Fruit fly (Drosophila melanogaster) whole organism, embryonic: ENCODE data around the gene tho2.

Source experiments
- C15 ChIP-seq: fragments of 200-800 bp; sonication (Bioruptor generic); IDR thresholded peaks from 3 replicates; pipeline ENCODE4 v1.3.6; 2022; ENCODE audit warnings: missing biosample characterization, missing genetic modification characterization
- CG10543 ChIP-seq: fragments of 200-800 bp; sonication (Bioruptor generic); optimal IDR thresholded peaks from 3 replicates; lab custom pipeline; 2017; ENCODE audit warnings: missing biosample characterization, mild to moderate bottlenecking, missing genetic modification characterization, moderate library complexity
- CG11504 ChIP-seq: fragments of 200-800 bp; sonication (Bioruptor generic); optimal IDR thresholded peaks from 3 replicates; lab custom pipeline; 2019; ENCODE audit warnings: missing biosample characterization, mild to moderate bottlenecking, missing genetic modification characterization, moderate library complexity
- CG11696 ChIP-seq: fragments of 200-800 bp; sonication (Bioruptor generic); IDR thresholded peaks from 2 replicates; pipeline ENCODE4 v1.3.6; 2022; ENCODE audit warnings: missing biosample characterization, missing genetic modification characterization
- CG1233 ChIP-seq: fragments of 200-800 bp; sonication (Bioruptor generic); optimal IDR thresholded peaks from 4 replicates; lab custom pipeline; 2018; ENCODE audit warnings: missing biosample characterization, mild to moderate bottlenecking, missing genetic modification characterization
- CG12391 ChIP-seq: fragments of 200-800 bp; sonication (Bioruptor generic); optimal IDR thresholded peaks from 3 replicates; lab custom pipeline; 2018; ENCODE audit warnings: missing biosample characterization, mild to moderate bottlenecking, missing genetic modification characterization, moderate library complexity
- CG14441 ChIP-seq: fragments of 200-800 bp; sonication (Bioruptor generic); IDR thresholded peaks from 2 replicates; pipeline ENCODE4 v1.3.6; 2022; ENCODE audit warnings: missing biosample characterization, missing genetic modification characterization
- CG14965 ChIP-seq: fragments of 200-800 bp; sonication (Bioruptor generic); optimal IDR thresholded peaks from 2 replicates; lab custom pipeline; 2016; ENCODE audit warnings: missing biosample characterization, missing genetic modification characterization, borderline replicate concordance
- CG17359 ChIP-seq: fragments of 200-800 bp; sonication (Bioruptor generic); optimal IDR thresholded peaks from 3 replicates; lab custom pipeline; 2018; ENCODE audit warnings: missing biosample characterization, mild to moderate bottlenecking, missing genetic modification characterization, moderate library complexity
- CG17802 ChIP-seq: fragments of 200-800 bp; sonication (Bioruptor generic); optimal IDR thresholded peaks from 2 replicates; lab custom pipeline; 2018; ENCODE audit warnings: missing biosample characterization, mild to moderate bottlenecking, missing genetic modification characterization, moderate library complexity
- CG18262 ChIP-seq: fragments of 200-800 bp; optimal IDR thresholded peaks from 3 replicates; lab custom pipeline; 2019; ENCODE audit warnings: missing biosample characterization, mild to moderate bottlenecking, missing genetic modification characterization, moderate library complexity
- CG1832 ChIP-seq: fragments of 200-800 bp; sonication (Bioruptor generic); optimal IDR thresholded peaks from 2 replicates; lab custom pipeline; 2017; ENCODE audit warnings: missing biosample characterization, mild to moderate bottlenecking, missing genetic modification characterization, inconsistent platforms
- CG2202 ChIP-seq: fragments of 200-800 bp; sonication (Bioruptor generic); optimal IDR thresholded peaks from 2 replicates; lab custom pipeline; 2018; ENCODE audit warnings: missing biosample characterization, mild to moderate bottlenecking, missing genetic modification characterization
- CG32772 ChIP-seq: fragments of 200-800 bp; sonication (Bioruptor generic); IDR thresholded peaks from 2 replicates; pipeline ENCODE4 v1.3.6; 2022; ENCODE audit warnings: missing biosample characterization, missing genetic modification characterization
- CG4707 ChIP-seq: fragments of 200-800 bp; sonication (Bioruptor generic); optimal IDR thresholded peaks from 2 replicates; lab custom pipeline; 2018; ENCODE audit warnings: missing biosample characterization, mild to moderate bottlenecking, missing genetic modification characterization, moderate library complexity
- CG7839 ChIP-seq: fragments of 200-800 bp; sonication (Bioruptor generic); optimal IDR thresholded peaks from 3 replicates; lab custom pipeline; 2018; ENCODE audit warnings: missing biosample characterization, mild to moderate bottlenecking, missing genetic modification characterization, moderate library complexity
- D19B ChIP-seq: fragments of 200-800 bp; sonication (Bioruptor generic); optimal IDR thresholded peaks from 2 replicates; lab custom pipeline; 2017; ENCODE audit warnings: missing biosample characterization, mild to moderate bottlenecking, missing genetic modification characterization
- Nf-YB ChIP-seq: fragments of 200-800 bp; sonication (Bioruptor generic); optimal IDR thresholded peaks from 3 replicates; lab custom pipeline; 2019; ENCODE audit warnings: missing biosample characterization, mild to moderate bottlenecking, missing genetic modification characterization, moderate library complexity
- NfI ChIP-seq: fragments of 200-800 bp; sonication (Bioruptor generic); optimal IDR thresholded peaks from 3 replicates; lab custom pipeline; 2018; ENCODE audit warnings: missing biosample characterization, mild to moderate bottlenecking, missing genetic modification characterization, moderate library complexity
- Side ChIP-seq: fragments of 200-800 bp; sonication (Bioruptor generic); optimal IDR thresholded peaks from 2 replicates; lab custom pipeline; 2016; ENCODE audit warnings: missing biosample characterization, missing genetic modification characterization
- Ssrp ChIP-seq: fragments of 200-800 bp; sonication (Bioruptor generic); optimal IDR thresholded peaks from 2 replicates; lab custom pipeline; 2018; ENCODE audit warnings: missing biosample characterization, mild to moderate bottlenecking, missing genetic modification characterization, moderate library complexity
- Taf1 ChIP-seq: fragments of 200-800 bp; sonication (Bioruptor generic); IDR thresholded peaks from 2 replicates; pipeline ENCODE4 v1.3.6; 2022; ENCODE audit warnings: missing biosample characterization, missing genetic modification characterization
- Trl ChIP-seq, 3 experiments: fragments of >200 bp in 2 of 3; fragments of 200-800 bp in 1 of 3; sonication (Bioruptor generic) in 1 of 3; optimal IDR thresholded peaks; 2 replicates in 1 of 3; 3 replicates in 2 of 3; lab custom pipeline; 2016 to 2017; ENCODE audit warnings: missing biosample characterization in 1 of 3, missing genetic modification characterization in 1 of 3
- Xrp1 ChIP-seq: fragments of 200-800 bp; sonication (Bioruptor generic); IDR thresholded peaks from 2 replicates; pipeline ENCODE4 v1.3.6; 2022; ENCODE audit warnings: missing biosample characterization, missing genetic modification characterization
- abd-A ChIP-seq: fragments of 200-800 bp; sonication (Bioruptor generic); optimal IDR thresholded peaks from 3 replicates; lab custom pipeline; 2019; ENCODE audit warnings: missing biosample characterization, mild to moderate bottlenecking, missing genetic modification characterization, moderate library complexity
- aop ChIP-seq: fragments of 200-800 bp; sonication (Bioruptor generic); IDR thresholded peaks from 2 replicates; pipeline ENCODE4 v1.3.6; 2022; ENCODE audit warnings: missing biosample characterization, missing genetic modification characterization
- ara ChIP-seq: fragments of 200-800 bp; sonication (Bioruptor generic); IDR thresholded peaks from 2 replicates; pipeline ENCODE4 v1.3.6; 2022; ENCODE audit warnings: missing biosample characterization, missing genetic modification characterization
- caup ChIP-seq: fragments of 200-800 bp; sonication (Bioruptor generic); optimal IDR thresholded peaks from 3 replicates; lab custom pipeline; 2017; ENCODE audit warnings: missing biosample characterization, mild to moderate bottlenecking, missing genetic modification characterization, moderate library complexity; ENCODE audit not compliant: severe bottlenecking
- cg ChIP-seq: fragments of 200-800 bp; sonication (Bioruptor generic); optimal IDR thresholded peaks from 3 replicates; lab custom pipeline; 2019; ENCODE audit warnings: missing biosample characterization, mild to moderate bottlenecking, missing genetic modification characterization, moderate library complexity
- chinmo ChIP-seq: fragments of 200-800 bp; sonication (Bioruptor generic); IDR thresholded peaks from 4 replicates; pipeline ENCODE4 v1.3.6; 2022; ENCODE audit warnings: missing biosample characterization, missing genetic modification characterization; ENCODE audit not compliant: partially characterized antibody
- crol ChIP-seq: fragments of 200-800 bp; sonication (Bioruptor generic); IDR thresholded peaks from 2 replicates; pipeline ENCODE4 v1.3.6; 2022; ENCODE audit warnings: missing biosample characterization, missing genetic modification characterization
- dmrt11E ChIP-seq: fragments of 200-800 bp; sonication (Bioruptor generic); optimal IDR thresholded peaks from 3 replicates; lab custom pipeline; 2018; ENCODE audit warnings: missing biosample characterization, mild to moderate bottlenecking, missing genetic modification characterization, moderate library complexity
- dmrt99B ChIP-seq: fragments of 200-800 bp; sonication (Bioruptor generic); optimal IDR thresholded peaks from 2 replicates; lab custom pipeline; 2018; ENCODE audit warnings: missing biosample characterization, mild to moderate bottlenecking, missing genetic modification characterization, moderate library complexity
- fd96Cb ChIP-seq: fragments of 200-800 bp; sonication (Bioruptor generic); optimal IDR thresholded peaks from 2 replicates; lab custom pipeline; 2018; ENCODE audit warnings: missing biosample characterization, mild to moderate bottlenecking, missing genetic modification characterization, moderate library complexity
- gem ChIP-seq: fragments of 200-800 bp; sonication (Bioruptor generic); optimal IDR thresholded peaks from 2 replicates; lab custom pipeline; 2019; ENCODE audit warnings: missing biosample characterization, mild to moderate bottlenecking, missing genetic modification characterization, moderate library complexity
- grn ChIP-seq: fragments of 200-800 bp; sonication (Bioruptor generic); optimal IDR thresholded peaks from 3 replicates; lab custom pipeline; 2017; ENCODE audit warnings: missing biosample characterization, missing genetic modification characterization
- inv ChIP-seq: fragments of 200-800 bp; sonication (Bioruptor generic); IDR thresholded peaks from 2 replicates; pipeline ENCODE4 v1.3.6; 2022; ENCODE audit warnings: missing biosample characterization, missing genetic modification characterization; ENCODE audit not compliant: partially characterized antibody
- jumu ChIP-seq: fragments of 200-800 bp; sonication (Bioruptor generic); optimal IDR thresholded peaks from 3 replicates; lab custom pipeline; 2016; ENCODE audit warnings: missing biosample characterization, missing genetic modification characterization
- phol ChIP-seq: fragments of 200-800 bp; sonication (Bioruptor generic); optimal IDR thresholded peaks from 3 replicates; lab custom pipeline; 2018; ENCODE audit warnings: missing biosample characterization, mild to moderate bottlenecking, missing genetic modification characterization, moderate library complexity
- pnt ChIP-seq: fragments of 200-800 bp; sonication (Bioruptor generic); optimal IDR thresholded peaks from 3 replicates; lab custom pipeline; 2016; ENCODE audit warnings: missing biosample characterization, missing genetic modification characterization
- prd ChIP-seq, 3 experiments: fragments of >200 bp in 2 of 3; fragments of 200-800 bp in 1 of 3; sonication (Bioruptor generic) in 1 of 3; optimal IDR thresholded peaks in 2 of 3; IDR thresholded peaks in 1 of 3; 2 replicates in 2 of 3; 3 replicates in 1 of 3; pipeline versions ENCODE4 v1.3.6 to Lab custom; 2017 to 2022; ENCODE audit warnings: missing biosample characterization in 1 of 3, missing genetic modification characterization in 1 of 3
- ranshi ChIP-seq: fragments of 200-800 bp; sonication (Bioruptor generic); IDR thresholded peaks from 2 replicates; pipeline ENCODE4 v1.3.6; 2022; ENCODE audit warnings: missing biosample characterization, missing genetic modification characterization
- tio ChIP-seq: fragments of 200-800 bp; sonication (Bioruptor generic); optimal IDR thresholded peaks from 2 replicates; lab custom pipeline; 2017; ENCODE audit warnings: missing biosample characterization, missing genetic modification characterization, inconsistent platforms
- twi ChIP-seq: fragments of 200-800 bp; optimal IDR thresholded peaks from 2 replicates; lab custom pipeline; 2019; ENCODE audit warnings: missing biosample characterization, mild to moderate bottlenecking, missing genetic modification characterization, moderate library complexity
- unpg ChIP-seq: fragments of 200-800 bp; sonication (Bioruptor generic); optimal IDR thresholded peaks from 3 replicates; lab custom pipeline; 2018; ENCODE audit warnings: missing biosample characterization, mild to moderate bottlenecking, missing genetic modification characterization, moderate library complexity
- vvl ChIP-seq: fragments of 200-800 bp; sonication (Bioruptor generic); IDR thresholded peaks from 2 replicates; pipeline ENCODE4 v1.3.6; 2022; ENCODE audit warnings: missing biosample characterization, missing genetic modification characterization

The tho2 gene

dm6 chr2L:2162729-2163567 lies 18.0 kb upstream of the tho2 start (continued):
- TF ChIP-seq abd-A (peak; percentile 77), crol (GFP tag; lab: Robert Waterston, UW) (peak; percentile 88), D19B (GFP tag; lab: Kevin White, UChicago) (no peak), Nf-YB (GFP tag; lab: Kevin White, UChicago) (no peak), CG17359 (tag; lab: Kevin White, UChicago) (peak; percentile 30), CG14441 (GFP tag; lab: Robert Waterston, UW) (no peak), dmrt99B (tag; lab: Kevin White, UChicago) (peak; percentile 6), CG11696 (GFP tag; lab: Robert Waterston, UW) (peak; percentile 86), Ssrp (peak; percentile 19), CG1233 (peak; percentile 23), CG11504 (peak; percentile 19), ara (GFP tag; lab: Robert Waterston, UW) (no peak), CG10543 (GFP tag; lab: Kevin White, UChicago) (peak; percentile 8), vvl (peak; percentile 6; the same call in 1 of the 2 replicates), CG17802 (no peak), CG2202 (tag; lab: Kevin White, UChicago) (no peak), chinmo (GFP tag; lab: Robert Waterston, UW) (0 out of 4 replicates have a peak, but pooled peaks have one; percentile 14), CG32772 (GFP tag; lab: Robert Waterston, UW) (peak; percentile 16; the same call in 1 of the 2 replicates), prd (optimal IDR thresholded peaks at IDR 0.05; lab: Kevin White, UChicago) (no peak), prd (GFP tag; IDR thresholded peaks at IDR 0.05; lab: Robert Waterston, UW) (peak; percentile 13; the same call in 1 of the 3 replicates), CG7839 (peak; percentile 28), CG14965 (GFP tag; lab: Kevin White, UChicago) (no peak), Taf1 (GFP tag; lab: Robert Waterston, UW) (0 out of 2 replicates have a peak, but pooled peaks have one; percentile 5), aop (GFP tag; lab: Robert Waterston, UW) (peak; percentile 67; the same call in 1 of the 2 replicates), Xrp1 (GFP tag; lab: Robert Waterston, UW) (peak; percentile 38; the same call in 1 of the 2 replicates), CG1832 (GFP tag; lab: Kevin White, UChicago) (no peak), grn (GFP tag; lab: Kevin White, UChicago) (peak; percentile 86), twi (tag; lab: Kevin White, UChicago) (peak; percentile 100), Side (no peak), Trl (optimal IDR thresholded peaks at IDR 0.05; lab: Kevin White, UChicago) (peak; percentile 51 to 53), Trl (GFP tag; optimal IDR thresholded peaks at IDR 0.05; lab: Kevin White, UChicago) (no peak), tio (GFP tag; lab: Kevin White, UChicago) (no peak), inv (GFP tag; lab: Robert Waterston, UW) (no peak), CG12391 (tag; lab: Kevin White, UChicago) (peak; percentile 20), dmrt11E (peak; percentile 7), CG4707 (GFP tag; lab: Kevin White, UChicago) (peak; percentile 5), cg (peak; percentile 78), jumu (GFP tag; lab: Kevin White, UChicago) (peak; percentile 6), unpg (peak; percentile 5), caup (GFP tag; lab: Kevin White, UChicago) (no peak), fd96Cb (tag; lab: Kevin White, UChicago) (peak; percentile 5), ranshi (GFP tag; lab: Robert Waterston, UW) (0 out of 2 replicates have a peak, but pooled peaks have one; percentile 21), CG18262 (tag; lab: Kevin White, UChicago) (peak; percentile 22), NfI (no peak), pnt (GFP tag; lab: Kevin White, UChicago) (peak; percentile 23), phol (tag; lab: Kevin White, UChicago) (peak; percentile 41), gem (peak; percentile 12), C15 (GFP tag; lab: Robert Waterston, UW) (no peak)
